Fruit fly (Drosophila melanogaster) whole organism, adult: ENCODE results near the gene CG13658.

Experiments
- CG12768 ChIP-seq: fragments of 200-800 bp; sonication (Bioruptor generic); optimal IDR thresholded peaks from 2 replicates; lab custom pipeline; 2017; ENCODE audit warnings: missing biosample characterization, missing genetic modification characterization, mild to moderate bottlenecking, moderate library complexity, missing genetic modification reagents
- CG33017 ChIP-seq: fragments of 200-800 bp; sonication (Bioruptor generic); optimal IDR thresholded peaks from 2 replicates; lab custom pipeline; 2018; ENCODE audit warnings: missing biosample characterization, mild to moderate bottlenecking, missing genetic modification characterization, moderate library complexity
- CG7101 ChIP-seq: fragments of 200-800 bp; sonication (Bioruptor generic); optimal IDR thresholded peaks from 2 replicates; lab custom pipeline; 2018; ENCODE audit warnings: missing biosample characterization, mild to moderate bottlenecking, missing genetic modification characterization, moderate library complexity
- Clk ChIP-seq: fragments of 200-800 bp; sonication (Bioruptor generic); optimal IDR thresholded peaks from 2 replicates; lab custom pipeline; 2017; ENCODE audit warnings: missing biosample characterization, missing genetic modification characterization
- Crg-1 ChIP-seq: fragments of 200-800 bp; sonication (Bioruptor generic); optimal IDR thresholded peaks from 2 replicates; lab custom pipeline; 2016; ENCODE audit warnings: missing biosample characterization, missing genetic modification characterization
- Mnt ChIP-seq: fragments of 200-800 bp; sonication (Bioruptor generic); optimal IDR thresholded peaks from 2 replicates; lab custom pipeline; 2016; ENCODE audit warnings: missing biosample characterization, mild to moderate bottlenecking, missing genetic modification characterization
- bab1 ChIP-seq: fragments of 200-800 bp; sonication (Bioruptor generic); optimal IDR thresholded peaks from 3 replicates; lab custom pipeline; 2019; ENCODE audit warnings: missing biosample characterization, mild to moderate bottlenecking, missing genetic modification characterization, moderate library complexity
- cic ChIP-seq: fragments of 200-800 bp; sonication (Bioruptor generic); optimal IDR thresholded peaks from 2 replicates; lab custom pipeline; 2017; ENCODE audit warnings: missing biosample characterization, mild to moderate bottlenecking, missing genetic modification characterization, moderate library complexity
- cnc ChIP-seq, 2 experiments: fragments of >200 bp; optimal IDR thresholded peaks; 2 replicates each; lab custom pipeline; 2017
- kay ChIP-seq: fragments of 200-800 bp; sonication (Bioruptor generic); peaks from one replicate; lab custom pipeline; 2016; ENCODE audit warnings: missing biosample characterization, missing genetic modification characterization, borderline replicate concordance

dm6 chr3R:25309175-25309574, 21.9 kb downstream of the CG13658 start:
- TF ChIP-seq Crg-1 (no peak), CG33017 (tag; lab: Kevin White, UChicago) (no peak), Clk (GFP tag; lab: Kevin White, UChicago) (no peak), cnc (optimal IDR thresholded peaks at IDR 0.05; lab: Kevin White, UChicago) (no peak), kay (GFP tag; lab: Kevin White, UChicago) (no peak), CG7101 (tag; lab: Kevin White, UChicago) (no peak), bab1 (GFP tag; lab: Kevin White, UChicago) (no peak), Mnt (GFP tag; lab: Kevin White, UChicago) (no peak), cic (GFP tag; lab: Kevin White, UChicago) (peak; percentile 5), CG12768 (GFP tag; lab: Kevin White, UChicago) (no peak)
